Worm (Caenorhabditis elegans): ENCODE data around the gene F19G12.3.

The F19G12.3 gene

DNA sequence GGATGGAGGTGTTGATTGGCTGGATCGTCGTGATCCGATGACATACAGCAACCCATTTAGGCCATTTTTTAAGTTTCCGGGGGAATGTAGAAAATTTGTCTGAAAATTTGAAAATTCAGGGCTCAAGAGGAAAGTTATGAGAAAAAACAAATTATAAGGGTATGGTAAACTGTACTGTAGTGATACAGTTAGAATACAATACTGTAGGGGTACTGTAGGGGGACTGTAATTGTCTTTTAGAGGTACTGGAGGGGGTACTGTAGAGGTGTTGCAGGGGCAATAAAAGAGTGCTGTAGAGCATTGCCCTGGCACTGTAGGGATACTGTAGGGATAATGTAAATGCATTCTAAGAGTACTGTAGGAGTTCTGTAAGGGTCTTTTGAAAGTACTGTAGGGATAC is 40.1 kb downstream of the F19G12.3 start, which contains the start of gene D1005.6:
Gene D1005.6 (minus strand): TSS at position 101 of the 400 bp plus-strand sequence.
- TF ChIP-seq nhr-80 (tag; optimal IDR thresholded peaks at IDR 0.05) (no peak), attf-6 (GFP tag; IDR thresholded peaks at IDR 0.05) (no peak), F52B5.7 (tag; optimal IDR thresholded peaks at IDR 0.05) (no peak), tbp1 (GFP tag; optimal IDR thresholded peaks at IDR 0.05) (no peak), B0336.3 (GFP tag; IDR thresholded peaks at IDR 0.05) (no peak)

- TF ChIP-seq Y53F4B.3 (GFP tag; IDR thresholded peaks at IDR 0.05) (no peak), F33H1.4 (GFP tag; IDR thresholded peaks at IDR 0.05) (no peak), nfya-1 (tag; optimal IDR thresholded peaks at IDR 0.05; ENCODE audit: borderline replicate concordance, insufficient read depth) (no peak), B0261.1 (tag; optimal IDR thresholded peaks at IDR 0.05) (no peak), ceh-100 (GFP tag; IDR thresholded peaks at IDR 0.05) (no peak), hmg-20 (GFP tag; IDR thresholded peaks at IDR 0.05) (no peak), snpc-3.4 (tag; optimal IDR thresholded peaks at IDR 0.05) (no peak), atf-7 (tag; optimal IDR thresholded peaks at IDR 0.05) (no peak), ztf-28 (GFP tag; IDR thresholded peaks at IDR 0.05) (no peak), cebp-2 (GFP tag; IDR thresholded peaks at IDR 0.05) (no peak), lin-54 (GFP tag; optimal IDR thresholded peaks at IDR 0.05) (no peak), pha-4 (tag; optimal IDR thresholded peaks at IDR 0.05) (no peak), sptf-2 (GFP tag; optimal IDR thresholded peaks at IDR 0.05) (no peak), somi-1 (GFP tag; optimal IDR thresholded peaks at IDR 0.05) (no peak), lsy-27 (tag; optimal IDR thresholded peaks at IDR 0.05; ENCODE audit: borderline replicate concordance, insufficient read depth) (no peak), ztf-3 (GFP tag; optimal IDR thresholded peaks at IDR 0.05) (no peak), athp-1 (tag; optimal IDR thresholded peaks at IDR 0.05) (no peak), ceh-79 (tag; optimal IDR thresholded peaks at IDR 0.05) (no peak)
These were observed 43.4 kb downstream of the F19G12.3 start for ce11 chrX:1468057-1468456.

ce11 chrX:1471232-1471631 is 46.6 kb downstream of the F19G12.3 start:
- TF ChIP-seq snpc-4 (GFP tag; optimal IDR thresholded peaks at IDR 0.05) (no peak), snpc-4 (tag; optimal IDR thresholded peaks at IDR 0.05) (peak in 2 of 4 experiments; percentile 78 to 81), cebp-1 (GFP tag; IDR thresholded peaks at IDR 0.05) (no peak), cebp-1 (tag; optimal IDR thresholded peaks at IDR 0.05) (peak; percentile 73), ztf-26 (tag; optimal IDR thresholded peaks at IDR 0.05) (no peak), dpl-1 (GFP tag; optimal IDR thresholded peaks at IDR 0.05) (no peak)

ce11 chrX:1472880-1473279 is 48.3 kb downstream of the F19G12.3 start, which contains the start of gene D1005.5:
D1005.5 (minus strand) TSS chrX:1472980.
- TF ChIP-seq fkh-3 (tag; optimal IDR thresholded peaks at IDR 0.05) (no peak), ztf-28 (GFP tag; IDR thresholded peaks at IDR 0.05) (no peak), cebp-1 (GFP tag; IDR thresholded peaks at IDR 0.05) (no peak), cebp-1 (tag; optimal IDR thresholded peaks at IDR 0.05) (peak; percentile 22)

- TF ChIP-seq mel-28 (tag; optimal IDR thresholded peaks at IDR 0.05; ENCODE audit: borderline replicate concordance) (no peak), cebp-1 (GFP tag; IDR thresholded peaks at IDR 0.05) (no peak), cebp-1 (tag; optimal IDR thresholded peaks at IDR 0.05) (peak; percentile 67), F57C9.4 (tag; optimal IDR thresholded peaks at IDR 0.05) (no peak), rpc-1 (optimal IDR thresholded peaks at IDR 0.05) (peak; percentile 16), rpc-1 (tag; optimal IDR thresholded peaks at IDR 0.05) (peak; percentile 57), ztf-6 (GFP tag; IDR thresholded peaks at IDR 0.05) (no peak)
These were observed 49.2 kb downstream of the F19G12.3 start for ce11 chrX:1473794-1474193.

All from whole organism, young adult.